Worm (Caenorhabditis elegans) whole organism, L4 larva: Measurements from ENCODE around the gene K07H8.5.
A peak's percentile ranks its signal among the peaks of the same experiment; 100 is the strongest.

Experiments
- F44E2.7 ChIP-seq: fragments of 200-800 bp; sonication (Bioruptor generic); IDR thresholded peaks from 2 replicates; pipeline ENCODE4 v2.1.2; 2022; ENCODE audit warnings: missing genetic modification characterization, missing compliant biosample characterization
- aha-1 ChIP-seq: fragments of 150-350 bp; peaks from one replicate; lab custom pipeline; 2014; ENCODE audit warnings: missing biosample characterization, missing genetic modification characterization
- aly-2 ChIP-seq: sonication (generic microtip); optimal IDR thresholded peaks from 2 replicates; lab custom pipeline; 2018; ENCODE audit warnings: missing biosample characterization, missing genetic modification characterization
- ama-1 ChIP-seq: fragments of 150-350 bp; optimal IDR thresholded peaks from 2 replicates; lab custom pipeline; 2014; ENCODE audit warnings: inconsistent platforms, mixed read lengths
- attf-4 ChIP-seq: sonication (generic microtip); optimal IDR thresholded peaks from 3 replicates; lab custom pipeline; 2017; ENCODE audit warnings: missing biosample characterization, missing genetic modification characterization
- ceh-62 ChIP-seq: sonication (generic microtip); optimal IDR thresholded peaks from 2 replicates; lab custom pipeline; 2017; ENCODE audit warnings: missing biosample characterization, missing genetic modification characterization
- ceh-82 ChIP-seq: sonication (generic microtip); optimal IDR thresholded peaks from 2 replicates; lab custom pipeline; 2017; ENCODE audit warnings: missing biosample characterization, missing genetic modification characterization
- daf-12 ChIP-seq: fragments of 150-350 bp; optimal IDR thresholded peaks from 2 replicates; lab custom pipeline; 2014; ENCODE audit warnings: missing biosample characterization, missing genetic modification reagents, missing genetic modification characterization
- daf-16 ChIP-seq, 3 experiments: sonication (generic microtip); optimal IDR thresholded peaks; 2 replicates each; lab custom pipeline; 2016 to 2017; ENCODE audit warnings: missing genetic modification characterization in 3 of 3, missing genetic modification reagents in 3 of 3, mild to moderate bottlenecking in 2 of 3, missing compliant biosample characterization in 2 of 3, missing biosample characterization in 1 of 3, moderate library complexity in 1 of 3
- fkh-10 ChIP-seq: fragments of 150-350 bp; optimal IDR thresholded peaks from 2 replicates; lab custom pipeline; 2014; ENCODE audit warnings: missing biosample characterization, missing genetic modification reagents, missing genetic modification characterization
- hlh-11 ChIP-seq: fragments of 200-800 bp; sonication (Bioruptor generic); optimal IDR thresholded peaks from 2 replicates; lab custom pipeline; 2018; ENCODE audit warnings: mild to moderate bottlenecking, missing genetic modification characterization, missing compliant biosample characterization
- hmg-1.1 ChIP-seq: fragments of 200-800 bp; sonication (Bioruptor generic); IDR thresholded peaks from 2 replicates; pipeline ENCODE4 v1.3.6; 2022; ENCODE audit warnings: missing genetic modification reagents, missing genetic modification characterization, missing compliant biosample characterization
- lin-13 ChIP-seq: fragments of 150-350 bp; optimal IDR thresholded peaks from 2 replicates; lab custom pipeline; 2014; ENCODE audit warnings: missing biosample characterization, missing genetic modification reagents, missing genetic modification characterization
- lin-15B ChIP-seq: fragments of 150-350 bp; sonication (generic microtip); optimal IDR thresholded peaks from 3 replicates; lab custom pipeline; 2014; ENCODE audit warnings: missing biosample characterization, missing genetic modification characterization
- lin-39 ChIP-seq: fragments of 150-350 bp; optimal IDR thresholded peaks from 2 replicates; lab custom pipeline; 2014; ENCODE audit warnings: missing biosample characterization, missing genetic modification reagents, missing genetic modification characterization
- lsy-2 ChIP-seq, 2 experiments: fragments of 150-350 bp in 1 of 2; sonication (generic microtip) in 1 of 2; optimal IDR thresholded peaks; 2 replicates each; lab custom pipeline; 2014 to 2017; ENCODE audit warnings: missing biosample characterization in 2 of 2, missing genetic modification characterization in 2 of 2
- madf-5 ChIP-seq, 2 experiments: fragments of 200-800 bp; sonication (Bioruptor generic); IDR thresholded peaks; 2 replicates each; pipeline ENCODE4 v1.3.6; 2022; ENCODE audit warnings: missing compliant biosample characterization in 2 of 2, missing genetic modification characterization in 2 of 2
- nhr-102 ChIP-seq: sonication (generic microtip); optimal IDR thresholded peaks from 2 replicates; lab custom pipeline; 2016; ENCODE audit warnings: mild to moderate bottlenecking, missing genetic modification characterization, moderate library complexity, missing compliant biosample characterization
- nhr-48 ChIP-seq: sonication (generic microtip); optimal IDR thresholded peaks from 2 replicates; lab custom pipeline; 2016; ENCODE audit warnings: mild to moderate bottlenecking, missing genetic modification characterization, missing compliant biosample characterization
- pha-4 ChIP-seq, 2 experiments: fragments of 150-350 bp in 1 of 2; fragments of 200-800 bp in 1 of 2; sonication (Bioruptor generic) in 1 of 2; IDR thresholded peaks in 1 of 2; optimal IDR thresholded peaks in 1 of 2; 2 replicates each; pipeline versions ENCODE4 v1.3.6 to Lab custom; 2014 to 2022; ENCODE audit warnings: missing genetic modification characterization in 2 of 2, missing genetic modification reagents in 2 of 2, missing biosample characterization in 1 of 2, missing compliant biosample characterization in 1 of 2
- php-3 ChIP-seq: fragments of 200-800 bp; sonication (Bioruptor generic); IDR thresholded peaks from 2 replicates; pipeline ENCODE4 v1.3.6; 2022; ENCODE audit warnings: missing genetic modification reagents, missing genetic modification characterization, missing compliant biosample characterization
- saeg-2 ChIP-seq: fragments of 200-800 bp; sonication (Bioruptor generic); IDR thresholded peaks from 2 replicates; pipeline ENCODE4 v1.3.6; 2022; ENCODE audit warnings: missing genetic modification reagents, missing genetic modification characterization, missing compliant biosample characterization
- snpc-1.2 ChIP-seq: fragments of 200-800 bp; sonication (Bioruptor generic); IDR thresholded peaks from 2 replicates; pipeline ENCODE4 v1.3.6; 2022; ENCODE audit warnings: missing genetic modification reagents, missing genetic modification characterization, missing compliant biosample characterization
- spr-1 ChIP-seq: sonication (generic microtip); optimal IDR thresholded peaks from 2 replicates; lab custom pipeline; 2016; ENCODE audit warnings: mild to moderate bottlenecking, missing genetic modification characterization, missing compliant biosample characterization
- unc-130 ChIP-seq: sonication (generic microtip); optimal IDR thresholded peaks from 2 replicates; lab custom pipeline; 2016; ENCODE audit warnings: missing genetic modification reagents, missing genetic modification characterization, missing compliant biosample characterization
- unc-62 ChIP-seq, 3 experiments: fragments of 150-350 bp in 1 of 3; sonication (generic microtip); optimal IDR thresholded peaks in 2 of 3; peaks in 1 of 3; 1 replicate in 1 of 3; 2 replicates in 2 of 3; lab custom pipeline; 2014 to 2017; ENCODE audit warnings: missing biosample characterization in 3 of 3, missing genetic modification characterization in 3 of 3, missing genetic modification reagents in 3 of 3, missing genotype in 1 of 3
- zag-1 ChIP-seq: fragments of 150-350 bp; optimal IDR thresholded peaks from 2 replicates; lab custom pipeline; 2014; ENCODE audit warnings: missing biosample characterization, missing genetic modification characterization
- zfp-3 ChIP-seq: fragments of 200-800 bp; sonication (Bioruptor generic); conservative IDR thresholded peaks from 2 replicates; pipeline ENCODE4 v1.3.6; 2022; ENCODE audit warnings: missing genetic modification reagents, missing genetic modification characterization, missing compliant biosample characterization

The K07H8.5 gene

ce11 chrIV:8302648-8303161 lies 34.6 kb downstream of the K07H8.5 start:
- TF ChIP-seq unc-62 (GFP tag; optimal IDR thresholded peaks at IDR 0.05 in 1 of 2; lab: Kevin White, UChicago) (peak in 1 of 2 experiments; percentile 20), unc-62 (tag; optimal IDR thresholded peaks at IDR 0.05; lab: Kevin White, UChicago) (no peak), unc-130 (GFP tag; lab: Kevin White, UChicago) (no peak), nhr-102 (tag; lab: Kevin White, UChicago) (no peak)

- no peak for TF ChIP-seq ama-1 (lab: Kevin White, UChicago)
- no peak for TF ChIP-seq nhr-48 (tag; lab: Kevin White, UChicago)
- no peak for TF ChIP-seq F44E2.7
- TF ChIP-seq daf-12 (tag; lab: Kevin White, UChicago), result no peak
- TF ChIP-seq lin-15B (tag; lab: Kevin White, UChicago), result no peak
- TF ChIP-seq attf-4 (tag; lab: Kevin White, UChicago), result no peak
- TF ChIP-seq unc-62 (GFP tag; optimal IDR thresholded peaks at IDR 0.05 in 1 of 2; lab: Kevin White, UChicago), result no peak
- no peak for TF ChIP-seq unc-62 (tag; optimal IDR thresholded peaks at IDR 0.05; lab: Kevin White, UChicago)
Measured at ce11 chrIV:8303668-8304067, 35.5 kb downstream of the K07H8.5 start, which contains the start of gene vha-5. vha-5 (plus strand) TSS chrIV:8303968.

ce11 chrIV:8307408-8307807 lies 39.3 kb downstream of the K07H8.5 start:
- TF ChIP-seq zfp-3 (GFP tag; lab: Robert Waterston, UW), result 0 out of 2 replicates have a peak, but pooled peaks have one; percentile 32
- no peak for TF ChIP-seq ama-1 (lab: Kevin White, UChicago)

ce11 chrIV:8312105-8312504 lies 44.0 kb downstream of the K07H8.5 start:
- TF ChIP-seq aha-1 (peak; percentile 79), madf-5 (GFP tag; IDR thresholded peaks at IDR 0.05; lab: Robert Waterston, UW) (no peak)

ce11 chrIV:8312846-8313245 lies 44.7 kb downstream of the K07H8.5 start, which contains the start of gene F35H10.10:
F35H10.10 (minus strand) TSS chrIV:8312946.
- no peak for TF ChIP-seq unc-130 (GFP tag; lab: Kevin White, UChicago)
- no peak for TF ChIP-seq attf-4 (tag; lab: Kevin White, UChicago)
- TF ChIP-seq hlh-11 (tag; lab: Kevin White, UChicago), result no peak
- no peak for TF ChIP-seq aha-1
- no peak for TF ChIP-seq snpc-1.2 (GFP tag; lab: Robert Waterston, UW)
- TF ChIP-seq lin-13 (GFP tag; lab: Kevin White, UChicago), result no peak
- no peak for TF ChIP-seq zag-1
- no peak for TF ChIP-seq saeg-2 (GFP tag; lab: Robert Waterston, UW)
- TF ChIP-seq lsy-2 (tag; optimal IDR thresholded peaks at IDR 0.05; lab: Kevin White, UChicago), result no peak
- TF ChIP-seq lin-39 (tag; lab: Kevin White, UChicago), result no peak
- TF ChIP-seq spr-1 (tag; lab: Kevin White, UChicago), result no peak
- TF ChIP-seq pha-4 (GFP tag; IDR thresholded peaks at IDR 0.05; lab: Robert Waterston, UW), result no peak
- no peak for TF ChIP-seq pha-4 (tag; optimal IDR thresholded peaks at IDR 0.05; lab: Kevin White, UChicago)
- TF ChIP-seq hmg-1.1 (GFP tag; lab: Robert Waterston, UW), result no peak
- TF ChIP-seq aly-2 (tag; lab: Kevin White, UChicago), result no peak
- TF ChIP-seq fkh-10, result no peak

- TF ChIP-seq ceh-62 (tag; lab: Kevin White, UChicago) (no peak), unc-130 (GFP tag; lab: Kevin White, UChicago) (no peak), daf-16 (GFP tag; optimal IDR thresholded peaks at IDR 0.05; lab: Kevin White, UChicago) (no peak), daf-16 (tag; optimal IDR thresholded peaks at IDR 0.05; lab: Kevin White, UChicago) (no peak), ceh-82 (tag; lab: Kevin White, UChicago) (no peak), php-3 (GFP tag; lab: Robert Waterston, UW) (peak; percentile 59; the same call in 1 of the 2 replicates)
Measured at ce11 chrIV:8317800-8318199, 49.7 kb downstream of the K07H8.5 start.
